Worm (Caenorhabditis elegans) whole organism, L2 larva: ENCODE results near the gene F44F4.15.

Experiments
- Y55F3AM.14 ChIP-seq: fragments of 200-800 bp; sonication (Bioruptor generic); optimal IDR thresholded peaks from 2 replicates; lab custom pipeline; 2018; ENCODE audit warnings: mild to moderate bottlenecking, missing genetic modification characterization, missing compliant biosample characterization
- ZK546.5 ChIP-seq: sonication (generic microtip); optimal IDR thresholded peaks from 2 replicates; lab custom pipeline; 2017; ENCODE audit warnings: missing biosample characterization, missing genetic modification characterization
- alr-1 ChIP-seq: fragments of 150-350 bp; optimal IDR thresholded peaks from 2 replicates; lab custom pipeline; 2014; ENCODE audit warnings: missing biosample characterization, missing genetic modification characterization
- ama-1 ChIP-seq: fragments of 150-350 bp; optimal IDR thresholded peaks from 2 replicates; lab custom pipeline; 2018; ENCODE audit warnings: inconsistent platforms
- blmp-1 ChIP-seq: sonication (generic microtip); optimal IDR thresholded peaks from 2 replicates; lab custom pipeline; 2017; ENCODE audit warnings: missing genetic modification characterization, mild to moderate bottlenecking, missing compliant biosample characterization, antibody characterized with exemption, moderate library complexity; ENCODE audit not compliant: insufficient read depth
- ceh-16 ChIP-seq: fragments of 150-350 bp; optimal IDR thresholded peaks from 2 replicates; lab custom pipeline; 2014; ENCODE audit warnings: missing biosample characterization, missing genetic modification characterization
- ceh-82 ChIP-seq: fragments of 150-350 bp; optimal IDR thresholded peaks from 2 replicates; lab custom pipeline; 2014; ENCODE audit warnings: missing biosample characterization, missing genetic modification characterization
- crh-2 ChIP-seq: sonication (generic microtip); optimal IDR thresholded peaks from 2 replicates; lab custom pipeline; 2017; ENCODE audit warnings: missing biosample characterization, missing genetic modification characterization
- elt-1 ChIP-seq: fragments of 150-350 bp; optimal IDR thresholded peaks from 2 replicates; lab custom pipeline; 2014; ENCODE audit warnings: missing biosample characterization, missing genetic modification characterization
- elt-3 ChIP-seq: sonication (generic microtip); optimal IDR thresholded peaks from 2 replicates; lab custom pipeline; 2017; ENCODE audit warnings: missing biosample characterization, missing genetic modification characterization
- fos-1 ChIP-seq: fragments of 150-350 bp; optimal IDR thresholded peaks from 2 replicates; lab custom pipeline; 2014; ENCODE audit warnings: missing biosample characterization, missing genetic modification characterization
- gmeb-1 ChIP-seq: fragments of 150-350 bp; optimal IDR thresholded peaks from 2 replicates; lab custom pipeline; 2014; ENCODE audit warnings: missing biosample characterization, missing genetic modification characterization
- mab-5 ChIP-seq: fragments of 150-350 bp; optimal IDR thresholded peaks from 2 replicates; lab custom pipeline; 2014; ENCODE audit warnings: missing biosample characterization, missing genetic modification characterization
- mbf-1 ChIP-seq: sonication (generic microtip); optimal IDR thresholded peaks from 2 replicates; lab custom pipeline; 2017; ENCODE audit warnings: missing biosample characterization, missing genetic modification characterization
- mdl-1 ChIP-seq, 2 experiments: fragments of 150-350 bp in 1 of 2; sonication (generic microtip) in 1 of 2; optimal IDR thresholded peaks; 2 replicates each; lab custom pipeline; 2017; ENCODE audit warnings: missing biosample characterization in 2 of 2, missing genetic modification characterization in 2 of 2
- nhr-11 ChIP-seq: fragments of 150-350 bp; optimal IDR thresholded peaks from 2 replicates; lab custom pipeline; 2014; ENCODE audit warnings: missing biosample characterization, missing genetic modification characterization
- nhr-12 ChIP-seq: fragments of 150-350 bp; optimal IDR thresholded peaks from 2 replicates; lab custom pipeline; 2014; ENCODE audit warnings: missing biosample characterization, missing genetic modification characterization
- nhr-129 ChIP-seq: fragments of 150-350 bp; optimal IDR thresholded peaks from 2 replicates; lab custom pipeline; 2014; ENCODE audit warnings: missing biosample characterization, missing genetic modification characterization
- nhr-21 ChIP-seq: fragments of 150-350 bp; optimal IDR thresholded peaks from 2 replicates; lab custom pipeline; 2014; ENCODE audit warnings: missing biosample characterization, missing genetic modification characterization
- nhr-23 ChIP-seq: fragments of 150-350 bp; optimal IDR thresholded peaks from 2 replicates; lab custom pipeline; 2014; ENCODE audit warnings: missing biosample characterization, missing genetic modification reagents, missing genetic modification characterization
- nhr-237 ChIP-seq: fragments of 150-350 bp; optimal IDR thresholded peaks from 2 replicates; lab custom pipeline; 2014; ENCODE audit warnings: missing biosample characterization, missing genetic modification characterization
- nhr-25 ChIP-seq: fragments of 150-350 bp; sonication (generic microtip); optimal IDR thresholded peaks from 3 replicates; lab custom pipeline; 2014; ENCODE audit warnings: missing biosample characterization, missing genetic modification characterization
- nhr-6 ChIP-seq: fragments of 150-350 bp; optimal IDR thresholded peaks from 2 replicates; lab custom pipeline; 2014; ENCODE audit warnings: missing biosample characterization, missing genetic modification characterization
- nhr-77 ChIP-seq: fragments of 150-350 bp; optimal IDR thresholded peaks from 2 replicates; lab custom pipeline; 2014; ENCODE audit warnings: missing biosample characterization, missing genetic modification characterization
- sma-9 ChIP-seq, 2 experiments: fragments of 150-350 bp in 1 of 2; sonication (generic microtip) in 1 of 2; optimal IDR thresholded peaks; 2 replicates each; lab custom pipeline; 2014 to 2016; ENCODE audit warnings: missing genetic modification characterization in 2 of 2, mild to moderate bottlenecking in 1 of 2, missing biosample characterization in 1 of 2, missing compliant biosample characterization in 1 of 2, missing genetic modification reagents in 1 of 2, moderate library complexity in 1 of 2
- snpc-4 ChIP-seq: fragments of 150-350 bp; optimal IDR thresholded peaks from 2 replicates; lab custom pipeline; 2014; ENCODE audit warnings: missing biosample characterization, missing genetic modification characterization
- unc-39 ChIP-seq: fragments of 150-350 bp; optimal IDR thresholded peaks from 2 replicates; lab custom pipeline; 2014; ENCODE audit warnings: missing biosample characterization, missing genetic modification characterization
- unc-55 ChIP-seq: fragments of 150-350 bp; sonication (generic microtip); optimal IDR thresholded peaks from 3 replicates; lab custom pipeline; 2014; ENCODE audit warnings: missing biosample characterization, missing genetic modification reagents, missing genetic modification characterization
- unc-62 ChIP-seq: fragments of 150-350 bp; optimal IDR thresholded peaks from 2 replicates; lab custom pipeline; 2014; ENCODE audit warnings: missing biosample characterization, missing genetic modification reagents, missing genetic modification characterization
- zag-1 ChIP-seq: fragments of 150-350 bp; optimal IDR thresholded peaks from 2 replicates; lab custom pipeline; 2014; ENCODE audit warnings: missing biosample characterization, missing genetic modification characterization
- ztf-1 ChIP-seq: fragments of 200-800 bp; sonication (Bioruptor generic); conservative IDR thresholded peaks from 2 replicates; pipeline ENCODE4 v1.3.6; 2022; ENCODE audit warnings: missing genetic modification characterization, missing compliant biosample characterization
- ztf-11 ChIP-seq: sonication (generic microtip); optimal IDR thresholded peaks from 2 replicates; lab custom pipeline; 2017; ENCODE audit warnings: missing biosample characterization, missing genetic modification characterization

F44F4.15 gene

ce11 chrII:10872541-10872940 is 41.9 kb upstream of the F44F4.15 start, which contains the start of the genes cyn-4 and copz-1 (continued):
- TF ChIP-seq blmp-1 (no peak), nhr-77 (tag; lab: Kevin White, UChicago) (no peak), nhr-129 (tag; lab: Kevin White, UChicago) (peak; percentile 48), mab-5 (tag; lab: Kevin White, UChicago) (peak; percentile 42), Y55F3AM.14 (no peak)

- TF ChIP-seq ceh-16: no peak
- no peak for TF ChIP-seq zag-1 (tag; lab: Kevin White, UChicago)
- no peak for TF ChIP-seq elt-1 (tag; lab: Kevin White, UChicago)
- no peak for TF ChIP-seq snpc-4
- no peak for TF ChIP-seq blmp-1
- TF ChIP-seq alr-1 (tag; lab: Kevin White, UChicago): no peak
- no peak for TF ChIP-seq mbf-1 (tag; lab: Kevin White, UChicago)
- TF ChIP-seq nhr-21 (tag; lab: Kevin White, UChicago): no peak
- TF ChIP-seq elt-3 (tag; lab: Kevin White, UChicago): no peak
- TF ChIP-seq nhr-11 (tag; lab: Kevin White, UChicago): no peak
- TF ChIP-seq sma-9 (GFP tag; optimal IDR thresholded peaks at IDR 0.05; lab: Kevin White, UChicago): no peak
- TF ChIP-seq sma-9 (tag; optimal IDR thresholded peaks at IDR 0.05; lab: Kevin White, UChicago): no peak
- TF ChIP-seq nhr-6 (tag; lab: Kevin White, UChicago): no peak
- TF ChIP-seq nhr-237 (tag; lab: Kevin White, UChicago): no peak
These were observed 40.8 kb upstream of the F44F4.15 start, which contains the start of gene orc-2 for ce11 chrII:10873631-10874030. Gene orc-2 (plus strand): TSS chrII:10873931.

DNA sequence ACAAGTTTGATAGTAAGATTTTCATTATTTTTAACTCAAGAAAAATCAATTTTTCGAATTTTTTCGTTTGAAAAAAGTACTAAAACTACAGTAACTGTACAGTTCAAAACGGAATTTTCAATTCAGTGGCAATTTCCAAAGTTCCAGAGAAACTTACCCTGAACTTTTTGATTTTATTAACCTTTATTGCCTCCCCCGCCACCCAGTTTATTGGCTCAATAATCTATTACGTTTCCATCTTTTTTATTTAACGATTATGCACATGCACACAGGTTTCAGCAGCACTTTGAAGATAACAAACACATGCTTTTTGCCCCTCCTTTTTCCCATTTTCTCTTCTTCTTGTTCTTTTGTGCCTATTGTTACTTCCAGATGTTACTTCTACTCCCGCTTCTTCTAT is 33.8 kb upstream of the F44F4.15 start, which contains the start of gene lurp-1:
Gene lurp-1 (plus strand): TSS at position 301 of the 400 bp plus-strand sequence.
- TF ChIP-seq nhr-23 (tag; lab: Kevin White, UChicago) (no peak), elt-3 (tag; lab: Kevin White, UChicago) (no peak)

DNA sequence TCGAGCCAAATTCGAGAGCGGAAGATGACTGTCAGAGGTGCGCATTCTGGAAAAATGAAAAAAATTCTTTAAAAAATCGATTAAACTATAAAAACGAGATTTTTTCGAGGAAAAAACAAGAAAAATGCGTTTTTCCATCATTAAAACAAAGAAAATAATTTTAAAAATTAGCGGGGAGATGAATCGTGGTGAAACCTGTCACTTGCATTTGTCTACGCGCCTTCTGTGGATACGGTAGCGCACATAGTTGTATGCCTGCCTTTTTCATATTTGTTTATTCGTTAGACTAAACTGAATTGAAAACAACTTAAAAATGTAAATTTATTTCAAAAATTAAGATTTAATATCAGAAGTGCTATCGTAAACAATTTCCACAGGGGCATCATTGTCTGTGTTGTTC is 30.1 kb upstream of the F44F4.15 start, which contains the start of gene egg-3:
Gene egg-3 (minus strand): TSS at position 46 of the 400 bp plus-strand sequence.
- TF ChIP-seq ztf-1 (GFP tag; lab: Robert Waterston, UW) (no peak), fos-1 (tag; lab: Kevin White, UChicago) (no peak), zag-1 (tag; lab: Kevin White, UChicago) (no peak), crh-2 (tag; lab: Kevin White, UChicago) (no peak), ZK546.5 (tag; lab: Kevin White, UChicago) (no peak), mbf-1 (tag; lab: Kevin White, UChicago) (no peak), unc-39 (tag; lab: Kevin White, UChicago) (no peak), unc-55 (GFP tag; lab: Kevin White, UChicago) (no peak)

- TF ChIP-seq ZK546.5 (tag; lab: Kevin White, UChicago) (no peak), mdl-1 (tag; optimal IDR thresholded peaks at IDR 0.05; lab: Kevin White, UChicago) (no peak), unc-39 (tag; lab: Kevin White, UChicago) (no peak), ama-1 (lab: Kevin White, UChicago) (no peak), ztf-11 (tag; lab: Kevin White, UChicago) (no peak), gmeb-1 (no peak), ceh-82 (tag; lab: Kevin White, UChicago) (no peak)
- TF ChIP-seq, all 48 proteins: peak for 0
These were observed 29.2 kb upstream of the F44F4.15 start for ce11 chrII:10885250-10885649.

- TF ChIP-seq nhr-25 (peak; percentile 49), nhr-11 (tag; lab: Kevin White, UChicago) (no peak), unc-62 (GFP tag; lab: Kevin White, UChicago) (no peak), nhr-12 (no peak), nhr-6 (tag; lab: Kevin White, UChicago) (no peak)
These were observed 28.5 kb upstream of the F44F4.15 start, which contains the start of gene F44F4.3 for ce11 chrII:10885868-10886514. Gene F44F4.3 (minus strand): TSS chrII:10885918.
